Comparison of ENCODE assay signal across 4 fruit fly cellular contexts in the genomic region with DNA sequence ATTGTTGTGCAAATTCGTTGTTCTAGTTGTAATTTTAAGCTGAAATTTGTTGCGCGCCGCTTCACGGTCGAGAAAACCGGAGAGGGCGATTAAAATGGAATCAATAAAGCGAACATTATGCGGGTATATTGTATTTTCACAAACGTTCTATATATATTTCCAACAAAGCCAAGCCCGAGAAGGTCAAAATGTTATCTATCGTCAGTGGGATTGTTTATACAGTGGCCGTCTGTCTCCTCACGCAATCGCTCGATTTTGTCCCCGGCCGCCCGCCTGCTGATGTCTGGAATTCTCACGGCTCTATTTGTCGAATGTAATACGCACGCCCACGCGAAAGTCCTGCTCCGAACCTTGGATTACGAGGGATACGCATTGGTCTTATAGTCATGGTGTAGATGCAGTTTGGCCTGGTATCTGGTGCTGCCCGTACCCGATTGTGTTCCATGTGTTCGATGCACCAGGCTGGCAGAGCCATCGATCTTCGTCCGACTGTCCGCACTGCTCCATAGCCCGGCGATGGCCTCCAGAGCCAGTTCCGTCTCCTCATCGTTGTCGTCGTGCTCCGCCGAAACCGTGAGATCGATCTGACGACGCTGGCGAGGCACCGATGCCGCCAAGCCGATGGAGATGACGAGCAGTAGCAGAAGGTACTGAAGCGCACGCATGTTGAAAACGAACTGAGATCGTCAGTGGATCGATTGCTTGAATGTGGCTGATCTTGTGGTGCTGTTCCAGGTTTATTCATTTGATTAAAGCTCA.
TF ChIP-seq lines count a peak whose summit lies in the region.

A gene (minus strand): TSS at position 709 of the 759 bp plus-strand sequence.

- TF ChIP-seq CTCF in whole organism, embryonic (GFP tag; optimal IDR thresholded peaks at IDR 0.05; lab: Kevin White, UChicago): no peak

TF ChIP-seq in whole organism, adult, 20 proteins besides CTCF, POLR2A, EP300 and RAD21:
- TF ChIP-seq Hr96 (GFP tag; optimal IDR thresholded peaks at IDR 0.05; lab: Kevin White, UChicago) (no peak), cic (GFP tag; optimal IDR thresholded peaks at IDR 0.05; lab: Kevin White, UChicago) (peak; percentile 10), Mnt (GFP tag; optimal IDR thresholded peaks at IDR 0.05; lab: Kevin White, UChicago) (peak; percentile 10)

TF ChIP-seq in whole organism, embryonic, 481 proteins besides CTCF, POLR2A, EP300 and RAD21:
- TF ChIP-seq CG2875 (GFP tag; optimal IDR thresholded peaks at IDR 0.05; lab: Kevin White, UChicago) (no peak), Med (GFP tag; lab: Kevin White, UChicago) (peak; percentile 62), CG4617 (GFP tag; optimal IDR thresholded peaks at IDR 0.05; lab: Kevin White, UChicago; ENCODE audit: borderline replicate concordance) (no peak), Deaf1 (tag; optimal IDR thresholded peaks at IDR 0.05; lab: Kevin White, UChicago) (peak; percentile 2), Taf1 (GFP tag; IDR thresholded peaks at IDR 0.05; lab: Robert Waterston, UW) (no peak), CG10565 (GFP tag; optimal IDR thresholded peaks at IDR 0.05; lab: Kevin White, UChicago) (no peak), fu2 (GFP tag; optimal IDR thresholded peaks at IDR 0.05; lab: Kevin White, UChicago) (no peak), pzg (GFP tag; optimal IDR thresholded peaks at IDR 0.05; lab: Kevin White, UChicago) (no peak), Aef1 (GFP tag; IDR thresholded peaks at IDR 0.05; lab: Robert Waterston, UW) (no peak), CG34376 (GFP tag; optimal IDR thresholded peaks at IDR 0.05; lab: Kevin White, UChicago) (peak; percentile 41), Elba2 (GFP tag; optimal IDR thresholded peaks at IDR 0.05; lab: Kevin White, UChicago) (no peak), zf30C (GFP tag; optimal IDR thresholded peaks at IDR 0.05; lab: Kevin White, UChicago) (no peak), Pdp1 (GFP tag; optimal IDR thresholded peaks at IDR 0.05; lab: Kevin White, UChicago) (peak in 1 of 2 experiments; percentile 40), Asciz (GFP tag; optimal IDR thresholded peaks at IDR 0.05; lab: Kevin White, UChicago) (no peak), CG12659 (GFP tag; optimal IDR thresholded peaks at IDR 0.05; lab: Kevin White, UChicago) (no peak), gcm (GFP tag; optimal IDR thresholded peaks at IDR 0.05; lab: Kevin White, UChicago) (peak; percentile 19), CG3726 (GFP tag; IDR thresholded peaks at IDR 0.05; lab: Robert Waterston, UW) (no peak), hb (GFP tag; IDR thresholded peaks at IDR 0.05; lab: Robert Waterston, UW; ENCODE audit: partially characterized antibody) (no peak), CG42726 (GFP tag; IDR thresholded peaks at IDR 0.05; lab: Robert Waterston, UW; ENCODE audit: partially characterized antibody) (no peak), tap (tag; optimal IDR thresholded peaks at IDR 0.05; lab: Kevin White, UChicago) (no peak)

TF ChIP-seq in whole organism, prepupa, 60 proteins besides CTCF, POLR2A, EP300 and RAD21:
- TF ChIP-seq Hr39 (GFP tag; optimal IDR thresholded peaks at IDR 0.05; lab: Kevin White, UChicago) (no peak), svp (GFP tag; lab: Kevin White, UChicago) (peak; percentile 92)

TF ChIP-seq in whole organism, wandering third instar larva, 38 proteins besides CTCF, POLR2A, EP300 and RAD21:
- TF ChIP-seq Rel (GFP tag; optimal IDR thresholded peaks at IDR 0.05; lab: Kevin White, UChicago): no peak
- TF ChIP-seq Rel (tag; optimal IDR thresholded peaks at IDR 0.05; lab: Kevin White, UChicago): peak; percentile 9
- TF ChIP-seq Hnf4 (GFP tag; optimal IDR thresholded peaks at IDR 0.05; lab: Kevin White, UChicago): no peak
TF ChIP-seq in whole organism, wandering third instar larva: peak in this region for 1.
